Worm (Caenorhabditis elegans) whole organism, L2 larva: ENCODE measurements around the gene srx-102.

ENCODE experiments used
- C34F6.9 ChIP-seq: fragments of 150-350 bp; optimal IDR thresholded peaks from 2 replicates; lab custom pipeline; 2014; ENCODE audit warnings: missing biosample characterization, missing genetic modification characterization
- R02D3.7 ChIP-seq: fragments of 150-350 bp; optimal IDR thresholded peaks from 2 replicates; lab custom pipeline; 2014; ENCODE audit warnings: missing biosample characterization, missing genetic modification characterization
- Y55F3AM.14 ChIP-seq: fragments of 200-800 bp; sonication (Bioruptor generic); optimal IDR thresholded peaks from 2 replicates; lab custom pipeline; 2018; ENCODE audit warnings: mild to moderate bottlenecking, missing genetic modification characterization, missing compliant biosample characterization
- ZK546.5 ChIP-seq: sonication (generic microtip); optimal IDR thresholded peaks from 2 replicates; lab custom pipeline; 2017; ENCODE audit warnings: missing biosample characterization, missing genetic modification characterization
- ama-1 ChIP-seq: fragments of 150-350 bp; optimal IDR thresholded peaks from 2 replicates; lab custom pipeline; 2018; ENCODE audit warnings: inconsistent platforms
- blmp-1 ChIP-seq: sonication (generic microtip); optimal IDR thresholded peaks from 2 replicates; lab custom pipeline; 2017; ENCODE audit warnings: missing genetic modification characterization, mild to moderate bottlenecking, missing compliant biosample characterization, antibody characterized with exemption, moderate library complexity; ENCODE audit not compliant: insufficient read depth
- ceh-82 ChIP-seq: fragments of 150-350 bp; optimal IDR thresholded peaks from 2 replicates; lab custom pipeline; 2014; ENCODE audit warnings: missing biosample characterization, missing genetic modification characterization
- dmd-4 ChIP-seq: sonication (generic microtip); optimal IDR thresholded peaks from 2 replicates; lab custom pipeline; 2017; ENCODE audit warnings: missing biosample characterization, missing genetic modification characterization
- elt-1 ChIP-seq: fragments of 150-350 bp; optimal IDR thresholded peaks from 2 replicates; lab custom pipeline; 2014; ENCODE audit warnings: missing biosample characterization, missing genetic modification characterization
- elt-3 ChIP-seq: sonication (generic microtip); optimal IDR thresholded peaks from 2 replicates; lab custom pipeline; 2017; ENCODE audit warnings: missing biosample characterization, missing genetic modification characterization
- fos-1 ChIP-seq: fragments of 150-350 bp; optimal IDR thresholded peaks from 2 replicates; lab custom pipeline; 2014; ENCODE audit warnings: missing biosample characterization, missing genetic modification characterization
- gmeb-1 ChIP-seq: fragments of 150-350 bp; optimal IDR thresholded peaks from 2 replicates; lab custom pipeline; 2014; ENCODE audit warnings: missing biosample characterization, missing genetic modification characterization
- lin-11 ChIP-seq: fragments of 150-350 bp; sonication (generic microtip); optimal IDR thresholded peaks from 2 replicates; lab custom pipeline; 2014; ENCODE audit warnings: missing biosample characterization, missing genetic modification characterization, inconsistent platforms, mixed read lengths
- lin-13 ChIP-seq: fragments of 150-350 bp; optimal IDR thresholded peaks from 2 replicates; lab custom pipeline; 2014; ENCODE audit warnings: missing biosample characterization, missing genetic modification reagents, missing genetic modification characterization
- lsy-2 ChIP-seq, 2 experiments: fragments of 150-350 bp in 1 of 2; sonication (generic microtip) in 1 of 2; optimal IDR thresholded peaks; 2 replicates each; lab custom pipeline; 2014 to 2017; ENCODE audit warnings: missing biosample characterization in 2 of 2, missing genetic modification characterization in 2 of 2
- mab-5 ChIP-seq: fragments of 150-350 bp; optimal IDR thresholded peaks from 2 replicates; lab custom pipeline; 2014; ENCODE audit warnings: missing biosample characterization, missing genetic modification characterization
- mdl-1 ChIP-seq, 2 experiments: fragments of 150-350 bp in 1 of 2; sonication (generic microtip) in 1 of 2; optimal IDR thresholded peaks; 2 replicates each; lab custom pipeline; 2017; ENCODE audit warnings: missing biosample characterization in 2 of 2, missing genetic modification characterization in 2 of 2
- nhr-11 ChIP-seq: fragments of 150-350 bp; optimal IDR thresholded peaks from 2 replicates; lab custom pipeline; 2014; ENCODE audit warnings: missing biosample characterization, missing genetic modification characterization
- nhr-129 ChIP-seq: fragments of 150-350 bp; optimal IDR thresholded peaks from 2 replicates; lab custom pipeline; 2014; ENCODE audit warnings: missing biosample characterization, missing genetic modification characterization
- nhr-21 ChIP-seq: fragments of 150-350 bp; optimal IDR thresholded peaks from 2 replicates; lab custom pipeline; 2014; ENCODE audit warnings: missing biosample characterization, missing genetic modification characterization
- nhr-23 ChIP-seq: fragments of 150-350 bp; optimal IDR thresholded peaks from 2 replicates; lab custom pipeline; 2014; ENCODE audit warnings: missing biosample characterization, missing genetic modification reagents, missing genetic modification characterization
- nhr-237 ChIP-seq: fragments of 150-350 bp; optimal IDR thresholded peaks from 2 replicates; lab custom pipeline; 2014; ENCODE audit warnings: missing biosample characterization, missing genetic modification characterization
- nhr-25 ChIP-seq: fragments of 150-350 bp; sonication (generic microtip); optimal IDR thresholded peaks from 3 replicates; lab custom pipeline; 2014; ENCODE audit warnings: missing biosample characterization, missing genetic modification characterization
- nhr-77 ChIP-seq: fragments of 150-350 bp; optimal IDR thresholded peaks from 2 replicates; lab custom pipeline; 2014; ENCODE audit warnings: missing biosample characterization, missing genetic modification characterization
- peb-1 ChIP-seq: fragments of 150-350 bp; optimal IDR thresholded peaks from 2 replicates; lab custom pipeline; 2014; ENCODE audit warnings: missing biosample characterization, missing genetic modification characterization
- sem-4 ChIP-seq: fragments of 150-350 bp; optimal IDR thresholded peaks from 2 replicates; lab custom pipeline; 2014; ENCODE audit warnings: missing biosample characterization, missing genetic modification reagents, missing genetic modification characterization
- skn-1 ChIP-seq: sonication (generic microtip); optimal IDR thresholded peaks from 2 replicates; lab custom pipeline; 2017; ENCODE audit warnings: missing biosample characterization, missing genetic modification characterization
- sma-3 ChIP-seq: sonication (generic microtip); optimal IDR thresholded peaks from 2 replicates; lab custom pipeline; 2016; ENCODE audit warnings: missing genetic modification reagents, missing genetic modification characterization, missing compliant biosample characterization
- sma-9 ChIP-seq, 2 experiments: fragments of 150-350 bp in 1 of 2; sonication (generic microtip) in 1 of 2; optimal IDR thresholded peaks; 2 replicates each; lab custom pipeline; 2014 to 2016; ENCODE audit warnings: missing genetic modification characterization in 2 of 2, mild to moderate bottlenecking in 1 of 2, missing biosample characterization in 1 of 2, missing compliant biosample characterization in 1 of 2, missing genetic modification reagents in 1 of 2, moderate library complexity in 1 of 2
- snpc-4 ChIP-seq: fragments of 150-350 bp; optimal IDR thresholded peaks from 2 replicates; lab custom pipeline; 2014; ENCODE audit warnings: missing biosample characterization, missing genetic modification characterization
- unc-39 ChIP-seq: fragments of 150-350 bp; optimal IDR thresholded peaks from 2 replicates; lab custom pipeline; 2014; ENCODE audit warnings: missing biosample characterization, missing genetic modification characterization
- unc-55 ChIP-seq: fragments of 150-350 bp; sonication (generic microtip); optimal IDR thresholded peaks from 3 replicates; lab custom pipeline; 2014; ENCODE audit warnings: missing biosample characterization, missing genetic modification reagents, missing genetic modification characterization
- unc-62 ChIP-seq: fragments of 150-350 bp; optimal IDR thresholded peaks from 2 replicates; lab custom pipeline; 2014; ENCODE audit warnings: missing biosample characterization, missing genetic modification reagents, missing genetic modification characterization
- zag-1 ChIP-seq: fragments of 150-350 bp; optimal IDR thresholded peaks from 2 replicates; lab custom pipeline; 2014; ENCODE audit warnings: missing biosample characterization, missing genetic modification characterization
- ztf-1 ChIP-seq: fragments of 200-800 bp; sonication (Bioruptor generic); conservative IDR thresholded peaks from 2 replicates; pipeline ENCODE4 v1.3.6; 2022; ENCODE audit warnings: missing genetic modification characterization, missing compliant biosample characterization
- ztf-11 ChIP-seq: sonication (generic microtip); optimal IDR thresholded peaks from 2 replicates; lab custom pipeline; 2017; ENCODE audit warnings: missing biosample characterization, missing genetic modification characterization
- ztf-4 ChIP-seq: fragments of 150-350 bp; optimal IDR thresholded peaks from 2 replicates; lab custom pipeline; 2014; ENCODE audit warnings: missing biosample characterization, missing genetic modification characterization

Gene srx-102

ce11 chrII:3694664-3695063, at the start of gene srx-102:
TSS of gene srx-102 (minus strand) at chrII:3694764.
- TF ChIP-seq lsy-2 (tag; optimal IDR thresholded peaks at IDR 0.05; lab: Kevin White, UChicago) (no peak), ceh-82 (tag; lab: Kevin White, UChicago) (no peak), C34F6.9 (no peak), peb-1 (tag; lab: Kevin White, UChicago) (no peak), gmeb-1 (tag; lab: Kevin White, UChicago) (no peak), dmd-4 (tag; lab: Kevin White, UChicago) (no peak), snpc-4 (tag; lab: Kevin White, UChicago) (no peak), skn-1 (tag; lab: Kevin White, UChicago) (no peak), lin-11 (tag; lab: Kevin White, UChicago) (no peak), ama-1 (lab: Kevin White, UChicago) (no peak), mab-5 (tag; lab: Kevin White, UChicago) (no peak), nhr-11 (no peak), mdl-1 (tag; optimal IDR thresholded peaks at IDR 0.05; lab: Kevin White, UChicago) (no peak), sem-4 (tag; lab: Kevin White, UChicago) (no peak)
- TF ChIP-seq, all 48 proteins: peak for 0

- TF ChIP-seq lin-11 (tag; lab: Kevin White, UChicago) = no peak
- TF ChIP-seq Y55F3AM.14 (GFP tag; lab: Kevin White, UChicago) = no peak
- peak; percentile 62 for TF ChIP-seq sma-9 (GFP tag; optimal IDR thresholded peaks at IDR 0.05; lab: Kevin White, UChicago)
- no peak for TF ChIP-seq sma-9 (tag; optimal IDR thresholded peaks at IDR 0.05; lab: Kevin White, UChicago)
- TF ChIP-seq nhr-21 (tag; lab: Kevin White, UChicago) = no peak
- TF ChIP-seq lsy-2 (tag; optimal IDR thresholded peaks at IDR 0.05; lab: Kevin White, UChicago) = no peak
- no peak for TF ChIP-seq nhr-237 (tag; lab: Kevin White, UChicago)
- no peak for TF ChIP-seq nhr-129
- TF ChIP-seq sem-4 (tag; lab: Kevin White, UChicago) = no peak
- TF ChIP-seq mab-5 (tag; lab: Kevin White, UChicago) = no peak
- TF ChIP-seq, all 48 proteins: peak for 1
These were observed 49.2 kb upstream of the srx-102 start, which contains the start of gene nta-1 for ce11 chrII:3743684-3744200. TSS of gene nta-1 (minus strand) at chrII:3743814.

ce11 chrII:3741584-3741983, 47.0 kb upstream of the srx-102 start, which contains the start of gene F12E12.1:
TSS of gene F12E12.1 (plus strand) at chrII:3741884.
- TF ChIP-seq lin-13 (GFP tag; lab: Kevin White, UChicago) (no peak), blmp-1 (tag; lab: Kevin White, UChicago) (no peak), fos-1 (tag; lab: Kevin White, UChicago) (no peak), sem-4 (tag; lab: Kevin White, UChicago) (no peak), ZK546.5 (no peak), lsy-2 (tag; optimal IDR thresholded peaks at IDR 0.05; lab: Kevin White, UChicago) (no peak)

DNA sequence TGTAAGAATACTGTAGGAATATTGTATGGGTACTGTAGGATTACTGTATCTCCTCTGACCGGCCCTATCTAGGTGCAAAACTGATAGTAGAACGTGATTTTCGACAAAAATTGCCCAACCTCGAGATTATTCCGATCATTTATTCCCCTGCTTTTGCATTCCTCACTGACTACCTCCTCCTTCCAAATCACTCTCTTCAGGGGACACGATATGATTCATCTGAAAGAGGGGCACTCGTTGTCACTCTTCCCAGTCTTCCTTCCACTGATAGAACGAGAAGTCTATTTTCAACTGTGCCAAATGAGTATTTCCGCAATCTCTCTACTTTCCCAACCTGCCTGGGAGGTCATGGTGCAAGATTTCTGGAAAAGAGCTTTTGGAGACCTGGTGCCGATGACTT, 45.1 kb upstream of the srx-102 start, which contains the start of gene F12E12.2:
Gene F12E12.2 (plus strand): TSS at position 301 of the 400 bp plus-strand sequence.
- TF ChIP-seq sma-3 (GFP tag; lab: Kevin White, UChicago) = no peak
- no peak for TF ChIP-seq elt-1 (tag; lab: Kevin White, UChicago)
- TF ChIP-seq fos-1 (tag; lab: Kevin White, UChicago) = no peak
- TF ChIP-seq peb-1 (tag; lab: Kevin White, UChicago) = no peak
- no peak for TF ChIP-seq lsy-2 (tag; optimal IDR thresholded peaks at IDR 0.05; lab: Kevin White, UChicago)
- no peak for TF ChIP-seq ztf-1 (GFP tag; lab: Robert Waterston, UW)
- no peak for TF ChIP-seq blmp-1 (tag; lab: Kevin White, UChicago)
- no peak for TF ChIP-seq R02D3.7
- no peak for TF ChIP-seq skn-1 (tag; lab: Kevin White, UChicago)

DNA sequence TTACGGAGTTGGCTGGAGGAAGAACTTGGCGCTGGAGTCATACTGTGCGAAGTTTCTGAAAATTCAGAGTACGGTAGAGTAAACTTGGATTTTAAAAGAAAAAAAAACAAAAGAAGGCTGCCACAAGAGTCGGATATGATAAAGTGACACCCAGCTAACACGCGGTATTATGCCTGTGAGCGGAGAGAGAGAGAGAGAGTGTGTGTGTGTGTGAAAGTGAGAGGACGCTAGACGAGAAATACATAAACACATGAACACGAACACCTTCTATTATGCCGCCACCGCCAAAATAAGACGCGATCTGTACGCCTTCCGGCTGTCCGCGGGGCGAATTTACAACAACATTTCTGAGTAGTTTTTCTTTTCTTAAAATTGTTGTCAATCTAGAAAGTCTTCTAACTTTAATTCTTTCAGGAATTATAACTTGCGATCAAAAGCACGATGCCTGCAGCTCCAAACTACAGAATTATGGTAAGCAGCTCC, 42.4 kb upstream of the srx-102 start, which contains the start of gene F12E12.6:
Gene F12E12.6 (minus strand): TSS at position 51 of the 483 bp plus-strand sequence.
- TF ChIP-seq Y55F3AM.14 (GFP tag; lab: Kevin White, UChicago) (no peak), ztf-11 (tag; lab: Kevin White, UChicago) (no peak), unc-55 (GFP tag; lab: Kevin White, UChicago) (no peak), nhr-21 (tag; lab: Kevin White, UChicago) (no peak), lin-11 (tag; lab: Kevin White, UChicago) (no peak), dmd-4 (tag; lab: Kevin White, UChicago) (no peak), nhr-77 (tag; lab: Kevin White, UChicago) (no peak), C34F6.9 (no peak), elt-1 (tag; lab: Kevin White, UChicago) (no peak), zag-1 (tag; lab: Kevin White, UChicago) (no peak), nhr-25 (tag; lab: Kevin White, UChicago) (no peak), skn-1 (tag; lab: Kevin White, UChicago) (no peak), elt-3 (tag; lab: Kevin White, UChicago) (no peak), unc-62 (no peak), ztf-4 (tag; lab: Kevin White, UChicago) (no peak), nhr-23 (tag; lab: Kevin White, UChicago) (no peak), mdl-1 (tag; optimal IDR thresholded peaks at IDR 0.05; lab: Kevin White, UChicago) (no peak), snpc-4 (tag; lab: Kevin White, UChicago) (no peak), blmp-1 (tag; lab: Kevin White, UChicago) (no peak), unc-39 (no peak)
